Worm (Caenorhabditis elegans) whole organism, L1 larva: Measurements from ENCODE around the gene sdz-15.

Experiments used
- aha-1 ChIP-seq: fragments of 150-350 bp; optimal IDR thresholded peaks from 2 replicates; lab custom pipeline; 2014; ENCODE audit warnings: missing biosample characterization, missing genetic modification characterization
- elt-3 ChIP-seq, 6 experiments: fragments of 150-350 bp in 1 of 6; sonication (generic microtip); optimal IDR thresholded peaks; 2 replicates each; lab custom pipeline; 2017 to 2018; ENCODE audit warnings: missing biosample characterization in 6 of 6, missing genetic modification characterization in 6 of 6, inconsistent platforms in 1 of 6
- lin-13 ChIP-seq: fragments of 150-350 bp; optimal IDR thresholded peaks from 2 replicates; lab custom pipeline; 2014; ENCODE audit warnings: missing biosample characterization, missing genetic modification reagents, missing genetic modification characterization
- lin-15B ChIP-seq: fragments of 150-350 bp; sonication (generic microtip); optimal IDR thresholded peaks from 3 replicates; lab custom pipeline; 2014; ENCODE audit warnings: missing biosample characterization, missing genetic modification characterization
- nhr-11 ChIP-seq: fragments of 150-350 bp; optimal IDR thresholded peaks from 2 replicates; lab custom pipeline; 2014; ENCODE audit warnings: missing biosample characterization, missing genetic modification characterization
- pag-3 ChIP-seq: sonication (generic microtip); optimal IDR thresholded peaks from 2 replicates; lab custom pipeline; 2017; ENCODE audit warnings: missing genetic modification characterization, mild to moderate bottlenecking, missing compliant biosample characterization, antibody characterized with exemption, borderline replicate concordance; ENCODE audit not compliant: insufficient read depth
- pqm-1 ChIP-seq: sonication (generic microtip); optimal IDR thresholded peaks from 3 replicates; lab custom pipeline; 2017; ENCODE audit warnings: missing biosample characterization, missing genetic modification characterization
- unc-62 ChIP-seq: fragments of 150-350 bp; optimal IDR thresholded peaks from 2 replicates; lab custom pipeline; 2014; ENCODE audit warnings: missing biosample characterization, missing genetic modification reagents, missing genetic modification characterization
- ztf-11 ChIP-seq, 2 experiments: sonication (generic microtip); optimal IDR thresholded peaks; 2 replicates each; lab custom pipeline; 2016 to 2017; ENCODE audit warnings: missing genetic modification characterization in 2 of 2, missing biosample characterization in 1 of 2, missing compliant biosample characterization in 1 of 2

DNA sequence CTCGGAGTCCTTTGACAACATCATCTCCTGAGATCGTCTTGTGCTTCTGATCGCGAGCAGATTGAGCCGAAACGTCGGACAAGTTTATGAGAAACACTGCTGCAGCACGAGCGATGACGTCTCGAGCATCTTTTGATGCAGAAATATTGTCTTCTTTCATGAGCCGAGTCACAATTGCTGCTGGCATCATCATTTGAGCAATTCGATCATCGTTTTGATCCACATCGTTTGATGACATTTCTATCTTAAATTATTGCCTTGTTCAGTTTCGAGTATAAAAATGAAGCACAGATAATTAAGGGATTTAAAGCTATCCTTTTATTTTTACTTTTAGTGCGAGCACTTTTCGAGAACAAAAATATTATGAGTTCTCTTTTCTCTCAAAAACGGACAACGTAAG lies 35.7 kb upstream of the sdz-15 start, which contains the start of gene T26A5.8:
- TF ChIP-seq ztf-11 (tag; optimal IDR thresholded peaks at IDR 0.05; lab: Kevin White, UChicago), result no peak
- TF ChIP-seq aha-1 (tag; lab: Kevin White, UChicago), result no peak
- no peak for TF ChIP-seq elt-3 (tag; optimal IDR thresholded peaks at IDR 0.05; lab: Kevin White, UChicago)
- TF ChIP-seq pqm-1, result no peak
- TF ChIP-seq pag-3 (tag; lab: Kevin White, UChicago), result no peak
- no peak for TF ChIP-seq lin-13 (GFP tag; lab: Kevin White, UChicago)
- TF ChIP-seq nhr-11, result no peak
- TF ChIP-seq unc-62 (GFP tag; lab: Kevin White, UChicago), result no peak
- TF ChIP-seq lin-15B, result no peak
